Worm (Caenorhabditis elegans) whole organism, early embryonic: Measurements from ENCODE around the gene C40H1.9.

Experiments
- B0310.2 ChIP-seq: sonication (generic microtip); optimal IDR thresholded peaks from 2 replicates; lab custom pipeline; 2016; ENCODE audit warnings: mild to moderate bottlenecking, missing genetic modification characterization, missing compliant biosample characterization
- F13C5.2 ChIP-seq: sonication (generic microtip); optimal IDR thresholded peaks from 2 replicates; lab custom pipeline; 2017; ENCODE audit warnings: mild to moderate bottlenecking, missing genetic modification characterization, inconsistent platforms, missing compliant biosample characterization
- aly-1 ChIP-seq: sonication (generic microtip); optimal IDR thresholded peaks from 2 replicates; lab custom pipeline; 2016; ENCODE audit warnings: missing genetic modification characterization, missing compliant biosample characterization
- ama-1 ChIP-seq: fragments of 150-350 bp; optimal IDR thresholded peaks from 2 replicates; lab custom pipeline; 2014
- ceh-13 ChIP-seq: fragments of 200-800 bp; sonication (Bioruptor generic); optimal IDR thresholded peaks from 2 replicates; lab custom pipeline; 2018; ENCODE audit warnings: mild to moderate bottlenecking, missing genetic modification characterization, missing compliant biosample characterization
- ceh-36 ChIP-seq: sonication (generic microtip); optimal IDR thresholded peaks from 2 replicates; lab custom pipeline; 2016; ENCODE audit warnings: missing genetic modification characterization, inconsistent platforms, missing compliant biosample characterization
- ets-7 ChIP-seq: sonication (generic microtip); optimal IDR thresholded peaks from 2 replicates; lab custom pipeline; 2016; ENCODE audit warnings: missing genotype, missing genetic modification characterization, missing compliant biosample characterization
- flt-1 ChIP-seq: fragments of 200-800 bp; sonication (Bioruptor generic); IDR thresholded peaks from 2 replicates; pipeline ENCODE4 v1.3.6; 2022; ENCODE audit warnings: missing genetic modification characterization, missing compliant biosample characterization
- hmbx-1 ChIP-seq: sonication (generic microtip); optimal IDR thresholded peaks from 2 replicates; lab custom pipeline; 2016; ENCODE audit warnings: mild to moderate bottlenecking, missing genetic modification characterization, missing compliant biosample characterization
- hmg-4 ChIP-seq: fragments of 200-800 bp; sonication (Bioruptor generic); optimal IDR thresholded peaks from 2 replicates; lab custom pipeline; 2018; ENCODE audit warnings: mild to moderate bottlenecking, missing genetic modification characterization, missing compliant biosample characterization
- hnd-1 ChIP-seq: sonication (generic microtip); optimal IDR thresholded peaks from 2 replicates; lab custom pipeline; 2016; ENCODE audit warnings: missing genetic modification characterization, missing compliant biosample characterization
- pes-1 ChIP-seq: fragments of 200-800 bp; sonication (Bioruptor generic); IDR thresholded peaks from 2 replicates; pipeline ENCODE4 v1.3.6; 2022; ENCODE audit warnings: missing genetic modification reagents, missing genetic modification characterization, missing compliant biosample characterization
- scrt-1 ChIP-seq: fragments of 200-800 bp; sonication (Bioruptor generic); IDR thresholded peaks from 2 replicates; pipeline ENCODE4 v1.3.6; 2022; ENCODE audit warnings: missing genetic modification characterization, missing compliant biosample characterization
- sea-1 ChIP-seq: fragments of 200-800 bp; sonication (Bioruptor generic); conservative IDR thresholded peaks from 2 replicates; pipeline ENCODE4 v1.3.6; 2022; ENCODE audit warnings: missing genetic modification characterization, missing compliant biosample characterization
- tbx-11 ChIP-seq: fragments of 200-800 bp; sonication (Bioruptor generic); IDR thresholded peaks from 2 replicates; pipeline ENCODE4 v1.3.6; 2022; ENCODE audit warnings: missing genetic modification characterization, missing compliant biosample characterization
- tbx-37 ChIP-seq: fragments of 200-800 bp; sonication (Bioruptor generic); conservative IDR thresholded peaks from 2 replicates; pipeline ENCODE4 v1.3.6; 2022; ENCODE audit warnings: missing genetic modification reagents, missing genetic modification characterization, missing compliant biosample characterization
- tra-4 ChIP-seq: sonication (generic microtip); optimal IDR thresholded peaks from 2 replicates; lab custom pipeline; 2017; ENCODE audit warnings: missing genetic modification characterization, missing compliant biosample characterization

The C40H1.9 gene

DNA sequence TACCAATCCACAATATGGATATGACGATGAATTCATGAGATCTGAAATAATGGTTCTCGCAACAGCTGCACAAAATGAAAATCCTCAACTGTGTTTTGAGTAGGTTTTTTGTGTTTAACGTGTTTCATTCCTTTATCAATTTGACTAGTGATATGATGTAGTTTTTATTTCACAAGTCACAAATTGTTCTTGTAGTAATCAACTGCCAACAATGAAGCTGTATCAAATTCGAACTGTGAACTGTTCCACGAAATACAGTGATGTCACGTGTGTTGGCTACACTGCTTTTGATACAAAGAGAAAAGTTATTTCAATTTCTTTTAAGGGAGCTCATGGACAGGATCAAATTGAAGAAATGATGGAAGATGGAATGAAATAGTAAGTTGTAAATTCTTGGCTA is 4.6 kb upstream of the C40H1.9 start:
- no peak for TF ChIP-seq ama-1 (lab: Kevin White, UChicago)
- no peak for TF ChIP-seq F13C5.2 (tag; lab: Kevin White, UChicago)

DNA sequence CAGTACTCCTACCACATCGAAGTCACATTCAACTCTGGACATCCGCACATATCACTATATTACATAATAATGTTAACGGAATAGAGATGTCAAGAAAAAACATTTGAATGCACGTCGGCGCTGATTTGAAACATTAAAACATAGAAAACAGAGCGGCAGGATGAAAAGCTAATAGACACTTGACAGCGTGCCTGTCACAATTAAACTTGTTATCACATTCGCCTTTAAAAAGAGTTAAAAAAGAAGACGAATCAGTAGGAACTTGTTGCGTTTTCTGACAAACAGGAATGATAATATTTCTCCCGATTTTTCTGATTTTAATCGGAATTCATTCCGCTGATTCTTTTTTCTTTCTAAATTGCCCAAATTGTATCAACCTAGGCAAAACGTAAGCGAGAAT is 2.1 kb upstream of the C40H1.9 start:
- no peak for TF ChIP-seq hmbx-1 (tag; lab: Kevin White, UChicago)
- no peak for TF ChIP-seq flt-1 (GFP tag; lab: Robert Waterston, UW)
- no peak for TF ChIP-seq ceh-36 (tag; lab: Kevin White, UChicago)
- no peak for TF ChIP-seq ets-7 (tag; lab: Kevin White, UChicago)
- TF ChIP-seq scrt-1 (GFP tag; lab: Robert Waterston, UW): no peak
- no peak for TF ChIP-seq tra-4 (tag; lab: Kevin White, UChicago)
- TF ChIP-seq sea-1 (GFP tag; lab: Robert Waterston, UW): no peak
- no peak for TF ChIP-seq ceh-13
- TF ChIP-seq tbx-11 (GFP tag; lab: Robert Waterston, UW): no peak
- TF ChIP-seq F13C5.2 (tag; lab: Kevin White, UChicago): no peak

DNA sequence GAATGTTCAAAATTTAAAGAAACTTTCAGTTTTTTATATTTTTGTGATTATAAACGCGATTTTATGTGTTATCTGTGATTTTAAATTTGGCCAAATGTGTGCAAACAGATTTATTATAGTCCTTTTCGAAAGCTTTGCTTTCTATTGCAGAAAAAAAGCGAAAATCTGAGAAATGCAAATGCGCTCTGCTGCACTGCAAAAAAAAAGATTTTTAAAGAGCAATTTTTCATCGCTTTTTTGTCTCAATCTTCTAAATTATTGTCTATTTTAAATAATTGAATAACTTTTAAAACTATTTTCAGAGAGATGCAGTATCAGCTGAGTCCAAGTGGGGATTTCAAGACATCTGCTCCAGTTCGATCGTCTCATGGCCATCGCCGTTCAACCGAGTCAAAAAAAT is 2.3 kb downstream of the C40H1.9 start, which contains the start of gene cpb-1:
cpb-1 (plus strand) TSS at position 301 of the 400 bp plus-strand sequence.
- TF ChIP-seq ceh-36 (tag; lab: Kevin White, UChicago): no peak
- no peak for TF ChIP-seq tra-4 (tag; lab: Kevin White, UChicago)
- no peak for TF ChIP-seq ama-1 (lab: Kevin White, UChicago)
- TF ChIP-seq hmbx-1 (tag; lab: Kevin White, UChicago): no peak
- no peak for TF ChIP-seq scrt-1 (GFP tag; lab: Robert Waterston, UW)
- TF ChIP-seq F13C5.2 (tag; lab: Kevin White, UChicago): no peak
- no peak for TF ChIP-seq sea-1 (GFP tag; lab: Robert Waterston, UW)
- TF ChIP-seq hnd-1 (tag; lab: Kevin White, UChicago): no peak
- TF ChIP-seq hmg-4 (GFP tag; lab: Kevin White, UChicago): no peak
- TF ChIP-seq aly-1: no peak
- TF ChIP-seq tbx-37 (GFP tag; lab: Robert Waterston, UW): no peak
- no peak for TF ChIP-seq tbx-11 (GFP tag; lab: Robert Waterston, UW)
- TF ChIP-seq ceh-13: no peak
- TF ChIP-seq B0310.2: no peak
- TF ChIP-seq pes-1 (GFP tag; lab: Robert Waterston, UW): no peak

DNA sequence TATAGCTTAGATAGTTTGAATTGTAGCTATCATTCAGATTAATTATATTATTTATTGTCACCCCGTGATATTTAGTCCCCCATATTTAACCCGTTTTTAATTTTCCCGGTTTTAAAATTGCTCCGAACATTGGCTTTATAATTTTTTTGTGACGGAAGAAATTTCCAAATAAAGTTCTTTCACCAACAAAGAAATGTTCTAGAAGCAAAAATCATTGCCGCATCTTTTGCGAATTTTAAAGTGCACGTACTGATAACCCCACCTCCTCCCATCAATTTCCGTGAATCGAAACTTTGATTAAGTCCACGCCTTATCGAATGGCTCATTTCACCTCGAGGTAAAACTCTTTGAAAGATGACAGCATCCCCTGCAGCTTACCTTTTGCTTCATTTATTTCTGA is 5.0 kb downstream of the C40H1.9 start, which contains the start of gene C40H1.7:
C40H1.7 (plus strand) TSS at position 301 of the 400 bp plus-strand sequence.
- TF ChIP-seq tra-4 (tag; lab: Kevin White, UChicago): no peak
- TF ChIP-seq pes-1 (GFP tag; lab: Robert Waterston, UW): no peak
- no peak for TF ChIP-seq ama-1 (lab: Kevin White, UChicago)
- TF ChIP-seq B0310.2: no peak

DNA sequence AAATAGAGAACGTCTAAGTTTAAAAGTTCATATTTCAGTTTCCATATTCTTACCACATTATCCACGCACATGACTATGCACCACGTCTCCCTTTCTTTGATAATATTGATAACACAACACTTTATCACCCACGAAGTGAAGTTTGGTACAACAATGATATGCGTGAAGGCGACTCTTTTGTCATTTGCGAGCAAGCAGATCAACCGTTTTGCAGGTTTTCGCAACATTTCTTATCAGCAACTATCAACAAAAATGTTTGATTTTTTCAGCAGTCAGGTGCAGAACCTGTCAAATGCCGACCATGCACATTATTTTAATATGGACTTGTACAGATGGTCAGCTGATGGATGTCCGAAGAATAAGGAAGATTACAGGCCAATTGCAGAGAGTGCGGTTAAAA is 6.8 kb downstream of the C40H1.9 start:
- TF ChIP-seq F13C5.2 (tag; lab: Kevin White, UChicago) (no peak), hmg-4 (GFP tag; lab: Kevin White, UChicago) (no peak), ama-1 (lab: Kevin White, UChicago) (no peak), flt-1 (GFP tag; lab: Robert Waterston, UW) (no peak), B0310.2 (no peak), ets-7 (tag; lab: Kevin White, UChicago) (no peak), hmbx-1 (tag; lab: Kevin White, UChicago) (no peak), scrt-1 (GFP tag; lab: Robert Waterston, UW) (no peak), pes-1 (GFP tag; lab: Robert Waterston, UW) (no peak), ceh-36 (tag; lab: Kevin White, UChicago) (no peak)

DNA sequence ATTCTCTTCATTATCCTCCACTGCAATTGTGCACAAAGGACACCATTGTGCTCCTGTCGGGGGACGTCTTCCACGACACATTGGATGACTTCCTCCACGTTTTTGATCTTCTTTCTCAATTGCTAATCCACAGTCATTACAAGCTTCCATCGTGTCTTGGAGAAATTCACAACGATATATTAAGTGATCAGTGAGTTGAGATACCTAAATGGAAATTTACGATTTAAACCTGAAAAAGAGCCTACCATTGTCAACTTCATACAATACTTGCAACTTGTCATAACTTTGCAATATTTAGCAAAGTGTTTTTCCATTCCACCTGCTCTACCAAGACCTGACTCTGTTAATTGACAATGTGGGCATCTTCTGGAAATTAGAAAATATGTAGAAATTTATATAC is 8.2 kb downstream of the C40H1.9 start:
- TF ChIP-seq ets-7 (tag; lab: Kevin White, UChicago): no peak
- TF ChIP-seq B0310.2: no peak
- no peak for TF ChIP-seq hmg-4 (GFP tag; lab: Kevin White, UChicago)
- TF ChIP-seq aly-1: no peak
- no peak for TF ChIP-seq tbx-11 (GFP tag; lab: Robert Waterston, UW)
- TF ChIP-seq ama-1 (lab: Kevin White, UChicago): no peak
- no peak for TF ChIP-seq hmbx-1 (tag; lab: Kevin White, UChicago)

DNA sequence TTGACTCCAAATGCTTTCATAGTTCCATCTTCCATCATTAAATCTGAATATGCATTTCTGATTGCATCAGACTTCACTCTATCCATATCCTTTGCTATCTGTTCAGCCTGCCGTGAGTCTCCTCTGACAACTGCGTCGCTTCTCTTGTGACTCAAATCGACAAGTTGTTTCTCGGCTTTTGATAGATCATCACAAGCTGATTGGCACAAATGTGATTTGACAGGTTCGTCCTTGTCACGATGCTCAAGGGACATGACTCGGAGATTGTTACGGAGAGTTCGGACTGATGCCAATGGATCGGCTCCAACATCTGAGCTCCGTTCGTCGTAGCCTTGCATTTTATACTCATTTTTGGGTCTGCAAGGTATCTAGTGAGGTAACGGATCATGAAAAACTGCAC is 9.0 kb downstream of the C40H1.9 start:
- no peak for TF ChIP-seq hmbx-1 (tag; lab: Kevin White, UChicago)
- TF ChIP-seq B0310.2: no peak
- TF ChIP-seq flt-1 (GFP tag; lab: Robert Waterston, UW): no peak
- TF ChIP-seq aly-1: no peak
- no peak for TF ChIP-seq hnd-1 (tag; lab: Kevin White, UChicago)
- no peak for TF ChIP-seq tra-4 (tag; lab: Kevin White, UChicago)
- no peak for TF ChIP-seq ceh-13
- no peak for TF ChIP-seq pes-1 (GFP tag; lab: Robert Waterston, UW)
- no peak for TF ChIP-seq hmg-4 (GFP tag; lab: Kevin White, UChicago)

DNA sequence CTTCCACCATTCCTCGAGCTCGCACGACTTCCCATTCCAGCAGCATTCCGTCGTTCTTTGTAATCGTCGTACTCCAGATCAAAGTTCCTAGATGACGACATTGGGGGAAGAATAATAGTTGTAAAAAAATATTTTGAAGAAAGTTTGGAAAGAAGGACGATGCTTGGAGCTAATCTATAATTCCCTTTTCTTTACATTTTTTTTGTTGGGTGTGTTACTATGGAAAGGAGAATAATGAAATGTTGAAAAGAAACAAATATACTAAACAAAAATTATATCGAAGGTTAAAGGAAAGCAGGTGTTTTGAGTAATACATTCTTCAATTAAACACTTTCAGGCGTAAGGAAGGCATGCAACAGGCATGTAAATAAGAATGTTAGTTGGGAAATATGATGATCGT is 9.5 kb downstream of the C40H1.9 start, which contains the start of gene C40H1.3:
C40H1.3 (minus strand) TSS at position 101 of the 400 bp plus-strand sequence.
- no peak for TF ChIP-seq ceh-36 (tag; lab: Kevin White, UChicago)
- no peak for TF ChIP-seq hmg-4 (GFP tag; lab: Kevin White, UChicago)
- no peak for TF ChIP-seq ama-1 (lab: Kevin White, UChicago)
